Fruit fly (Drosophila melanogaster) whole organism, embryonic: ENCODE results near the gene ham.

Experiments used
- CG10366 ChIP-seq: fragments of 200-800 bp; sonication (Bioruptor generic); IDR thresholded peaks from 2 replicates; pipeline ENCODE4 v1.3.6; 2022; ENCODE audit warnings: missing biosample characterization, missing genetic modification characterization
- CG10543 ChIP-seq: fragments of 200-800 bp; sonication (Bioruptor generic); optimal IDR thresholded peaks from 3 replicates; lab custom pipeline; 2017; ENCODE audit warnings: missing biosample characterization, mild to moderate bottlenecking, missing genetic modification characterization, moderate library complexity
- CG17186 ChIP-seq: fragments of 200-800 bp; sonication (Bioruptor generic); optimal IDR thresholded peaks from 3 replicates; lab custom pipeline; 2017; ENCODE audit warnings: missing biosample characterization, missing genetic modification reagents, missing genetic modification characterization
- CG17359 ChIP-seq: fragments of 200-800 bp; sonication (Bioruptor generic); optimal IDR thresholded peaks from 3 replicates; lab custom pipeline; 2018; ENCODE audit warnings: missing biosample characterization, mild to moderate bottlenecking, missing genetic modification characterization, moderate library complexity
- CG17612 ChIP-seq: fragments of 200-800 bp; sonication (Bioruptor generic); IDR thresholded peaks from 2 replicates; pipeline ENCODE4 v1.3.6; 2022; ENCODE audit warnings: missing biosample characterization, missing genetic modification characterization
- CG2120 ChIP-seq: fragments of 200-800 bp; sonication (Bioruptor generic); optimal IDR thresholded peaks from 3 replicates; lab custom pipeline; 2016; ENCODE audit warnings: missing biosample characterization, missing genetic modification characterization
- CG2712 ChIP-seq: fragments of 200-800 bp; optimal IDR thresholded peaks from 3 replicates; lab custom pipeline; 2019; ENCODE audit warnings: missing biosample characterization, mild to moderate bottlenecking, missing genetic modification characterization, moderate library complexity
- CG31388 ChIP-seq: fragments of 200-800 bp; sonication (Bioruptor generic); optimal IDR thresholded peaks from 2 replicates; lab custom pipeline; 2016; ENCODE audit warnings: missing biosample characterization, missing genetic modification characterization
- CG6791 ChIP-seq: fragments of 200-800 bp; sonication (Bioruptor generic); IDR thresholded peaks from 3 replicates; pipeline ENCODE4 v1.3.6; 2022; ENCODE audit warnings: missing biosample characterization, missing genetic modification characterization; ENCODE audit not compliant: partially characterized antibody
- CG7963 ChIP-seq: fragments of 200-800 bp; sonication (Bioruptor generic); IDR thresholded peaks from 3 replicates; pipeline ENCODE4 v1.3.6; 2022; ENCODE audit warnings: missing biosample characterization, missing genetic modification characterization; ENCODE audit not compliant: partially characterized antibody
- CG8290 ChIP-seq, 3 experiments: fragments of 200-800 bp; sonication (Bioruptor generic); optimal IDR thresholded peaks; 2 replicates each; lab custom pipeline; 2016 to 2019; ENCODE audit warnings: missing biosample characterization in 3 of 3, missing genetic modification characterization in 3 of 3, mild to moderate bottlenecking in 2 of 3, moderate library complexity in 1 of 3
- CG9437 ChIP-seq: fragments of 200-800 bp; sonication (Bioruptor generic); optimal IDR thresholded peaks from 2 replicates; lab custom pipeline; 2018; ENCODE audit warnings: missing biosample characterization, mild to moderate bottlenecking, missing genetic modification characterization
- CkIIα-i1 ChIP-seq: fragments of 200-800 bp; sonication (Bioruptor generic); IDR thresholded peaks from 2 replicates; pipeline ENCODE4 v1.3.6; 2022; ENCODE audit warnings: missing biosample characterization, missing genetic modification characterization
- CrebB ChIP-seq: fragments of 200-800 bp; sonication (Bioruptor generic); optimal IDR thresholded peaks from 3 replicates; lab custom pipeline; 2018; ENCODE audit warnings: missing biosample characterization, mild to moderate bottlenecking, missing genetic modification characterization
- D19B ChIP-seq: fragments of 200-800 bp; sonication (Bioruptor generic); optimal IDR thresholded peaks from 2 replicates; lab custom pipeline; 2017; ENCODE audit warnings: missing biosample characterization, mild to moderate bottlenecking, missing genetic modification characterization
- Dbx ChIP-seq: fragments of 200-800 bp; sonication (Bioruptor generic); IDR thresholded peaks from 3 replicates; pipeline ENCODE4 v1.3.6; 2022; ENCODE audit warnings: missing biosample characterization, missing genetic modification characterization
- Ets65A ChIP-seq: fragments of 200-800 bp; sonication (Bioruptor generic); peaks from one replicate; lab custom pipeline; 2016; ENCODE audit warnings: missing biosample characterization, missing genetic modification characterization
- Jarid2 ChIP-seq: fragments of 200-800 bp; sonication (Bioruptor generic); optimal IDR thresholded peaks from 3 replicates; lab custom pipeline; 2017; ENCODE audit warnings: mild to moderate bottlenecking, missing biosample characterization, missing genetic modification reagents, missing genetic modification characterization
- Mes4 ChIP-seq: fragments of 200-800 bp; sonication (Bioruptor generic); optimal IDR thresholded peaks from 2 replicates; lab custom pipeline; 2016; ENCODE audit warnings: missing biosample characterization, missing genetic modification characterization
- Rfx ChIP-seq: fragments of 200-800 bp; sonication (Bioruptor generic); IDR thresholded peaks from 2 replicates; pipeline ENCODE4 v1.3.6; 2022; ENCODE audit warnings: missing biosample characterization, missing genetic modification characterization
- Trl ChIP-seq, 3 experiments: fragments of >200 bp in 2 of 3; fragments of 200-800 bp in 1 of 3; sonication (Bioruptor generic) in 1 of 3; optimal IDR thresholded peaks; 2 replicates in 1 of 3; 3 replicates in 2 of 3; lab custom pipeline; 2016 to 2017; ENCODE audit warnings: missing biosample characterization in 1 of 3, missing genetic modification characterization in 1 of 3
- abd-A ChIP-seq: fragments of 200-800 bp; sonication (Bioruptor generic); optimal IDR thresholded peaks from 3 replicates; lab custom pipeline; 2019; ENCODE audit warnings: missing biosample characterization, mild to moderate bottlenecking, missing genetic modification characterization, moderate library complexity
- ara ChIP-seq: fragments of 200-800 bp; sonication (Bioruptor generic); IDR thresholded peaks from 2 replicates; pipeline ENCODE4 v1.3.6; 2022; ENCODE audit warnings: missing biosample characterization, missing genetic modification characterization
- btn ChIP-seq: fragments of 200-800 bp; sonication (Bioruptor generic); optimal IDR thresholded peaks from 2 replicates; lab custom pipeline; 2016; ENCODE audit warnings: missing biosample characterization, missing genetic modification characterization
- chif ChIP-seq, 2 experiments: fragments of 200-800 bp; sonication (Bioruptor generic); optimal IDR thresholded peaks; 3 replicates each; lab custom pipeline; 2016; ENCODE audit warnings: missing biosample characterization in 2 of 2, missing genetic modification characterization in 2 of 2
- crol ChIP-seq: fragments of 200-800 bp; sonication (Bioruptor generic); IDR thresholded peaks from 2 replicates; pipeline ENCODE4 v1.3.6; 2022; ENCODE audit warnings: missing biosample characterization, missing genetic modification characterization
- en ChIP-seq: fragments of 200-800 bp; sonication (Bioruptor generic); optimal IDR thresholded peaks from 2 replicates; lab custom pipeline; 2016; ENCODE audit warnings: missing biosample characterization, missing genetic modification characterization
- gt ChIP-seq: fragments of 200-800 bp; sonication (Bioruptor generic); IDR thresholded peaks from 2 replicates; pipeline ENCODE4 v1.3.6; 2022; ENCODE audit warnings: missing biosample characterization, missing genetic modification characterization
- jing ChIP-seq: fragments of 200-800 bp; sonication (Bioruptor generic); optimal IDR thresholded peaks from 2 replicates; lab custom pipeline; 2018; ENCODE audit warnings: missing biosample characterization, mild to moderate bottlenecking, missing genetic modification characterization
- maf-S ChIP-seq: fragments of 200-800 bp; sonication (Bioruptor generic); optimal IDR thresholded peaks from 2 replicates; lab custom pipeline; 2016; ENCODE audit warnings: missing biosample characterization, missing genetic modification characterization
- mld ChIP-seq: fragments of 200-800 bp; sonication (Bioruptor generic); IDR thresholded peaks from 3 replicates; pipeline ENCODE4 v1.3.6; 2022; ENCODE audit warnings: missing biosample characterization, missing genetic modification characterization; ENCODE audit not compliant: partially characterized antibody
- onecut ChIP-seq: fragments of 200-800 bp; sonication (Bioruptor generic); IDR thresholded peaks from 2 replicates; pipeline ENCODE4 v1.3.6; 2022; ENCODE audit warnings: missing biosample characterization, missing genetic modification characterization
- pros ChIP-seq: fragments of 200-800 bp; sonication (Bioruptor generic); optimal IDR thresholded peaks from 3 replicates; lab custom pipeline; 2019; ENCODE audit warnings: missing biosample characterization, mild to moderate bottlenecking, missing genetic modification characterization, moderate library complexity
- sens ChIP-seq: fragments of 200-800 bp; sonication (Bioruptor generic); peaks from one replicate; lab custom pipeline; 2016; ENCODE audit warnings: missing biosample characterization, missing genetic modification characterization
- sisA ChIP-seq: fragments of 200-800 bp; sonication (Bioruptor generic); IDR thresholded peaks from 2 replicates; pipeline ENCODE4 v1.3.6; 2022; ENCODE audit warnings: missing biosample characterization, missing genetic modification characterization
- stwl ChIP-seq: fragments of 200-800 bp; sonication (Bioruptor generic); optimal IDR thresholded peaks from 3 replicates; lab custom pipeline; 2018; ENCODE audit warnings: missing biosample characterization, mild to moderate bottlenecking, missing genetic modification characterization, moderate library complexity
- zf30C ChIP-seq: fragments of 200-800 bp; sonication (Bioruptor generic); optimal IDR thresholded peaks from 3 replicates; lab custom pipeline; 2018; ENCODE audit warnings: missing biosample characterization, mild to moderate bottlenecking, missing genetic modification characterization

The ham gene

DNA sequence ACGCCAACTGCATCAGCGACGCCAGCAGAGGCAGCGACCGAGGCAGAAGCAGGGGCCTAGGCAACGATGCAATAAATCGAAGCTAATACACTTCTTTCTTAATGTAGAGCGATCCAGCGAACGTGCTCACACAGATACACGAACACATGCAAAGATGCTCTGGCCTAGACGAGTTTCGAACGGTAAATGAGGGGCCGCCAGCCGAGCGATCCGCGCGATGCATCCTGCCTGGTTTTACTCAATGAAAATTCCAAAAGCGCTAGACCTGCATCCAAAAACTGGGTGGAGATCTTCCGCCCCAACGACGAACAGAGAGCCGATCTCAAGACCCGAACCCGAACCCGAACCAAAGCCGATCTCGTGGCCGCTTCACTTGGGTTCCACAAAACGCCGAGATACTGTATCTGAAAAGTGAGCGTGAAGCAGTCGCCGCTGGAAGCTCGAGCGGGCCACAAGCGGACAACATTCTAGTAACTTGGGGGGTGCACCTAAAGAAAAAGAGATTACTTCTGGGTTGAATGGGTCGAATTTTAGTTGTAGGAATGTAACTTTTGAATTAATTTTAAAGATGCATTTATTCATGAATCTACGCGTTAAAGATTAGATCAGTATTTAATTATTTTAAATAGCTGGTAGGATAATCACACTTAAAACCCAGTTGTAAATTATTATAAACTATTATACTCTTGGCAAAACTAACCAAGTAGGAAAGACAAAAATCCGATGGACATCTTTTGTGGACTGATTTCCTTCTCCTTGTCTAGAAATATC, 59.8 kb downstream of the ham start (continued):
- peak; percentile 92 for TF ChIP-seq Jarid2 (GFP tag; lab: Kevin White, UChicago)
- no peak for TF ChIP-seq Rfx (GFP tag; lab: Robert Waterston, UW)
- TF ChIP-seq Trl (optimal IDR thresholded peaks at IDR 0.05; lab: Kevin White, UChicago) = peak in 1 of 2 experiments; percentile 15
- TF ChIP-seq Trl (GFP tag; optimal IDR thresholded peaks at IDR 0.05; lab: Kevin White, UChicago) = no peak
- TF ChIP-seq pros = peak; percentile 60
- TF ChIP-seq sisA (GFP tag; lab: Robert Waterston, UW) = no peak
- no peak for TF ChIP-seq mld
- TF ChIP-seq CG2120 (GFP tag; lab: Kevin White, UChicago) = no peak
- TF ChIP-seq CG10543 (GFP tag; lab: Kevin White, UChicago) = peak; percentile 48
- TF ChIP-seq CG10366 (GFP tag; lab: Robert Waterston, UW) = no peak
- no peak for TF ChIP-seq en (GFP tag; lab: Kevin White, UChicago)
- TF ChIP-seq CG8290 (GFP tag; optimal IDR thresholded peaks at IDR 0.05; lab: Kevin White, UChicago) = no peak
- TF ChIP-seq CG8290 (tag; optimal IDR thresholded peaks at IDR 0.05; lab: Kevin White, UChicago) = no peak
- no peak for TF ChIP-seq gt (GFP tag; lab: Robert Waterston, UW)
- no peak for TF ChIP-seq maf-S (GFP tag; lab: Kevin White, UChicago)
- TF ChIP-seq CG6791 (GFP tag; lab: Robert Waterston, UW) = 0 out of 3 replicates have a peak, but pooled peaks have one; percentile 18
- TF ChIP-seq Dbx = no peak
- peak; percentile 58 for TF ChIP-seq jing (GFP tag; lab: Kevin White, UChicago)
- TF ChIP-seq CG7963 (GFP tag; lab: Robert Waterston, UW) = no peak
- 0 out of 2 replicates have a peak, but pooled peaks have one; percentile 5 for TF ChIP-seq ara (GFP tag; lab: Robert Waterston, UW)
- no peak for TF ChIP-seq CG17186 (GFP tag; lab: Kevin White, UChicago)
- no peak for TF ChIP-seq CG17612 (GFP tag; lab: Robert Waterston, UW)
- peak; percentile 14 for TF ChIP-seq CG2712 (tag; lab: Kevin White, UChicago)
- no peak for TF ChIP-seq btn (GFP tag; lab: Kevin White, UChicago)

DNA sequence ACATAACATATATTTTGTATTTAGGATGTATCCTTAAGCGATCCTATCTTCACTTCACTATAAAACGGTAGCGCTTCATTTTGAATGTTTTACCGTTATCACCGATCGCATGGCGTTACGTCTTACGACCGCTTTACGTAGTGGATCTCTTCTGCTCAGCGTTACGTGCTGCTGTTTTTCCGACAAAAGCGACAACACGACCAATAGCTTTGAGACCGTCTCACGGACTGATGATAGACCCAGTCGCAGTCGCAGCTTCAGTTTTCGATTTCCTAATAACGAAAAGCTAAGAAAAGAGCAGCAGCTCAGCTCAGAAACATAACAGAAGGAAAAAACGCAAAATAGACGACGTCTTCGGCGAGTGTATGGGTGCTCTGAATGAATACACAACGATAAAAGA, 60.4 kb downstream of the ham start, which contains the start of gene CG10348:
CG10348 (minus strand) TSS at position 234 of the 400 bp plus-strand sequence.
- no peak for TF ChIP-seq CrebB (tag; lab: Kevin White, UChicago)
- TF ChIP-seq chif (GFP tag; optimal IDR thresholded peaks at IDR 0.05; lab: Kevin White, UChicago) = no peak
- TF ChIP-seq zf30C (GFP tag; lab: Kevin White, UChicago) = peak; percentile 43
- no peak for TF ChIP-seq onecut (GFP tag; lab: Robert Waterston, UW)
- 0 out of 3 replicates have a peak, but pooled peaks have one; percentile 21 for TF ChIP-seq CG6791 (GFP tag; lab: Robert Waterston, UW)
- TF ChIP-seq CkIIα-i1 (GFP tag; lab: Robert Waterston, UW) = no peak
- TF ChIP-seq CG31388 (GFP tag; lab: Kevin White, UChicago) = no peak
- TF ChIP-seq D19B = no peak
- peak; percentile 55 for TF ChIP-seq Jarid2 (GFP tag; lab: Kevin White, UChicago)
- no peak for TF ChIP-seq Mes4
- TF ChIP-seq CG9437 (GFP tag; lab: Kevin White, UChicago) = peak; percentile 98
- TF ChIP-seq abd-A (tag; lab: Kevin White, UChicago) = no peak
- TF ChIP-seq crol = 0 out of 2 replicates have a peak, but pooled peaks have one; percentile 5
- peak; percentile 52 for TF ChIP-seq stwl (tag; lab: Kevin White, UChicago)

DNA sequence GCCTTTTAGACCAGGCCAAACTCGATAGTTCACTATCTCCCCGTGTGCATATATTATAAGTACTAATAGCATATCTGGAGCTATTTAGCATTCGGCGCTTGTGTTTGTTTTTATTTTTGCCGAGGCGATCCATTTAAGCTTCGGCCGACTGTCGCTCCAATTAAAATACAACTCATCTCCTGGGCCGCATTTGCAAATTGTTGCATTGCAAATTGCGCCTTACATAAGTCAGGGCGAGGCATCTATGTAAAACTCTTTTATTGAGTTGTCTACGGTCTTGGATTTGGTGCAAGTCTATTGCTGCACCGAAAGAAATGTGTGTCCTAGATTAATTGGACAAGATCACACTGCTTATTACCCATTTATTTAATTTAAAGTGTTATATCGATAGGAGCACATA, 64.7 kb downstream of the ham start:
- peak; percentile 73 for TF ChIP-seq Ets65A (GFP tag; lab: Kevin White, UChicago)
- TF ChIP-seq CG17359 (tag; lab: Kevin White, UChicago) = no peak
- peak; percentile 62 for TF ChIP-seq sens
